Worm (Caenorhabditis elegans) whole organism, L3 larva: Measurements from ENCODE around the gene F40A3.7.

Experiments
- jun-1 ChIP-seq: fragments of 150-350 bp; optimal IDR thresholded peaks from 2 replicates; lab custom pipeline; 2014; ENCODE audit warnings: missing biosample characterization, missing genetic modification reagents, missing genetic modification characterization
- nhr-77 ChIP-seq: fragments of 150-350 bp; optimal IDR thresholded peaks from 2 replicates; lab custom pipeline; 2014; ENCODE audit warnings: missing biosample characterization, missing genetic modification characterization
- unc-62 ChIP-seq: fragments of 150-350 bp; sonication (generic microtip); optimal IDR thresholded peaks from 4 replicates; lab custom pipeline; 2014; ENCODE audit warnings: missing biosample characterization, missing genetic modification reagents, missing genetic modification characterization

- TF ChIP-seq unc-62 (no peak), jun-1 (tag; lab: Kevin White, UChicago) (no peak), nhr-77 (tag; lab: Kevin White, UChicago) (no peak)
Observed at ce11 chrV:7899761-7900160, at the start of gene F40A3.7.
